Worm (Caenorhabditis elegans) whole organism, L2 larva: ENCODE data around the gene srx-62.

Source experiments
- F13H6.1 ChIP-seq: sonication (generic microtip); optimal IDR thresholded peaks from 2 replicates; lab custom pipeline; 2016; ENCODE audit warnings: missing genetic modification characterization, missing compliant biosample characterization
- R02D3.7 ChIP-seq: fragments of 150-350 bp; optimal IDR thresholded peaks from 2 replicates; lab custom pipeline; 2014; ENCODE audit warnings: missing biosample characterization, missing genetic modification characterization
- alr-1 ChIP-seq: fragments of 150-350 bp; optimal IDR thresholded peaks from 2 replicates; lab custom pipeline; 2014; ENCODE audit warnings: missing biosample characterization, missing genetic modification characterization
- blmp-1 ChIP-seq: sonication (generic microtip); optimal IDR thresholded peaks from 2 replicates; lab custom pipeline; 2017; ENCODE audit warnings: missing genetic modification characterization, mild to moderate bottlenecking, missing compliant biosample characterization, antibody characterized with exemption, moderate library complexity; ENCODE audit not compliant: insufficient read depth
- fos-1 ChIP-seq: fragments of 150-350 bp; optimal IDR thresholded peaks from 2 replicates; lab custom pipeline; 2014; ENCODE audit warnings: missing biosample characterization, missing genetic modification characterization
- lin-39 ChIP-seq: fragments of 150-350 bp; optimal IDR thresholded peaks from 2 replicates; lab custom pipeline; 2014; ENCODE audit warnings: missing biosample characterization, missing genetic modification reagents, missing genetic modification characterization

ce11 chrV:3953739-3954138, 42.0 kb downstream of the srx-62 start, which contains the start of gene str-247:
- TF ChIP-seq R02D3.7 (no peak), fos-1 (tag; lab: Kevin White, UChicago) (no peak), blmp-1 (tag; lab: Kevin White, UChicago) (no peak), lin-39 (no peak), alr-1 (tag; lab: Kevin White, UChicago) (no peak), F13H6.1 (tag; lab: Kevin White, UChicago) (no peak)
